Worm (Caenorhabditis elegans) whole organism, midembryonic: Measurements from ENCODE around the gene srw-85.

Experiments used
- T22C8.4 ChIP-seq: fragments of 200-800 bp; sonication (Bioruptor generic); IDR thresholded peaks from 2 replicates; pipeline ENCODE4 v1.3.6; 2022; ENCODE audit warnings: missing genetic modification characterization, missing compliant biosample characterization
- cog-1 ChIP-seq: sonication (generic microtip); optimal IDR thresholded peaks from 2 replicates; lab custom pipeline; 2016; ENCODE audit warnings: missing genetic modification characterization, missing compliant biosample characterization
- flt-1 ChIP-seq: fragments of 200-800 bp; sonication (Bioruptor generic); IDR thresholded peaks from 2 replicates; pipeline ENCODE4 v1.3.6; 2022; ENCODE audit warnings: missing genetic modification characterization, missing compliant biosample characterization
- klf-2 ChIP-seq: fragments of 200-800 bp; sonication (Bioruptor generic); conservative IDR thresholded peaks from 2 replicates; pipeline ENCODE4 v1.3.6; 2022; ENCODE audit warnings: missing genetic modification reagents, missing genetic modification characterization, missing compliant biosample characterization
- med-1 ChIP-seq: sonication (generic microtip); optimal IDR thresholded peaks from 2 replicates; lab custom pipeline; 2017; ENCODE audit warnings: missing genetic modification characterization, mild to moderate bottlenecking, missing compliant biosample characterization, antibody characterized with exemption, missing genetic modification reagents; ENCODE audit not compliant: insufficient read depth
- ref-1 ChIP-seq: fragments of 200-800 bp; sonication (Bioruptor generic); conservative IDR thresholded peaks from 2 replicates; pipeline ENCODE4 v1.3.6; 2022; ENCODE audit warnings: missing genetic modification reagents, missing genetic modification characterization, missing compliant biosample characterization
- tab-1 ChIP-seq: fragments of 200-800 bp; sonication (Bioruptor generic); IDR thresholded peaks from 2 replicates; pipeline ENCODE4 v1.3.6; 2022; ENCODE audit warnings: missing genetic modification characterization, missing compliant biosample characterization
- ztf-23 ChIP-seq: fragments of 200-800 bp; sonication (Bioruptor generic); IDR thresholded peaks from 2 replicates; pipeline ENCODE4 v1.3.6; 2022; ENCODE audit warnings: missing genetic modification reagents, missing genetic modification characterization, missing compliant biosample characterization
- ztf-29 ChIP-seq: fragments of 200-800 bp; sonication (Bioruptor generic); IDR thresholded peaks from 2 replicates; pipeline ENCODE4 v1.3.6; 2022; ENCODE audit warnings: missing genetic modification reagents, missing genetic modification characterization, missing compliant biosample characterization

srw-85 gene

DNA sequence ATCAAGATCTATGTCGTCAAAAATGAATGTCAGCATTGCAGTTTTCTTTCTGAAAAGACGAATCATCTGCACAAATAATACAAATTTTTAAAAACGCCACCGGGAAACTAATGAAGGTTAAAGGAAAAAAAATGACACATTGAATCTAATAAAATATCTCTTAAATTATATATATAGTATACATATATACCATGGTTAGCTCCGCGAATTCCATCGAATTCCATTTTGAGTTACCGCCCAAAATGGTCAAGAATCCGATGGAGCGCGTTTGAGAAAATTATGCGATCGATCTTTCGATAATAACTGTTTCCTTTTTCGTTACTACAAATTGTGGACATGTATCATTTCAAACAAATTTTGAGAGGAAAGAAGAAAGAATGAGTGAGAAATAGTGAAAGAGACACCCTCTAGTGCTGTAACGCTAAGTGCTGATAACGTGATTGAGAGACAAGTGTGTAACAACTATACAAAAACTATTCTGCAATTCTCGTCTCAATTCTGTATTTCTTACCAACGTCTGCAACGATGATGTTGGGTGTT, 25.6 kb downstream of the srw-85 start, which contains the start of the genes C25F9.6 and C25F9.10:
Gene C25F9.6 (minus strand): TSS at position 51 of the 540 bp plus-strand sequence.
Gene C25F9.10 (plus strand): TSS at position 454 of the 540 bp plus-strand sequence.
- TF ChIP-seq tab-1 (GFP tag; lab: Robert Waterston, UW): no peak
- TF ChIP-seq ref-1 (GFP tag; lab: Robert Waterston, UW): no peak
- no peak for TF ChIP-seq flt-1 (GFP tag; lab: Robert Waterston, UW)
- no peak for TF ChIP-seq T22C8.4 (GFP tag; lab: Robert Waterston, UW)
- no peak for TF ChIP-seq klf-2 (GFP tag; lab: Robert Waterston, UW)
- TF ChIP-seq cog-1 (tag; lab: Kevin White, UChicago): no peak
- no peak for TF ChIP-seq med-1 (GFP tag; lab: Kevin White, UChicago)
- no peak for TF ChIP-seq ztf-29 (GFP tag; lab: Robert Waterston, UW)
- TF ChIP-seq ztf-23 (GFP tag; lab: Robert Waterston, UW): no peak

DNA sequence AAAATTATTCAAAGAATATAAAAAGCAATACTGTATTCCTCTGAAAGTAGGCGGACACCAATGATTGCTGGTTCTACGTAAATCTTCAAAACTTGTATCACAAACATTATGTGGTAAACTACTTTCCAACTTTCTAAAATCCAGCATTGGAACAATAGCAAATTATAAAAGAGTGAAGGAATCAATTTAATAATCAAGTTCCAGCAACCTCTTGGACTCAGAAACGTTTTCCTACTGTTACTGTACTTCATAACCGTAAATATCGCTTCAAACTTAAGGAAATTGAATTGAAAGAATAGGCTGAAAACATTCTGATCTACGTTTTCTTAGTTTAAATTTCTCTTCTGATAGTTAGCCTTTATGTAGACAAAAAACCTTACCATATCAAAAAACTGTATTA, 27.3 kb downstream of the srw-85 start:
- no peak for TF ChIP-seq tab-1 (GFP tag; lab: Robert Waterston, UW)
- no peak for TF ChIP-seq T22C8.4 (GFP tag; lab: Robert Waterston, UW)
- TF ChIP-seq klf-2 (GFP tag; lab: Robert Waterston, UW): no peak
- no peak for TF ChIP-seq med-1 (GFP tag; lab: Kevin White, UChicago)
- TF ChIP-seq ztf-29 (GFP tag; lab: Robert Waterston, UW): no peak
- TF ChIP-seq flt-1 (GFP tag; lab: Robert Waterston, UW): no peak
- no peak for TF ChIP-seq ztf-23 (GFP tag; lab: Robert Waterston, UW)
- no peak for TF ChIP-seq cog-1 (tag; lab: Kevin White, UChicago)
- no peak for TF ChIP-seq ref-1 (GFP tag; lab: Robert Waterston, UW)

DNA sequence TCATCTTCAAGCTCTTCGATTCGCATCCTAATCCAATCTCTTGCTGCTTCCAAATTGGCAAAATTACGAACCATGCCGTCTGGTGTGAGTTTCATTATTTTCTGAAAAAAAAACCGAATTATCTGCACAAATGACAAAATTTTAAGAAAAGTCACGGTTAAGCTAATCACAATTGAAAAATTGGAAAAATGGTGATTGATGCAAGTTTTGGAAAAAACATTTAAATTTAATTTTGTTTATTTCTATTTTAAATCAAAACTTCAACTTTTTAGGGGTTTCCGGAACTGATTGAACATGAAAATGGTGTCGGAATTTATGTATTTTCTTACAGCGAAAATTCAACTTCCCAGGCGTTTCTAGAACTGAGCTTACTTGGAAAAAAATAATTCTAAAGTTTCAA, 28.1 kb downstream of the srw-85 start, which contains the start of gene C25F9.12:
Gene C25F9.12 (minus strand): TSS at position 101 of the 400 bp plus-strand sequence.
- TF ChIP-seq tab-1 (GFP tag; lab: Robert Waterston, UW) (no peak), cog-1 (tag; lab: Kevin White, UChicago) (no peak), flt-1 (GFP tag; lab: Robert Waterston, UW) (no peak), ztf-23 (GFP tag; lab: Robert Waterston, UW) (no peak), med-1 (GFP tag; lab: Kevin White, UChicago) (no peak), T22C8.4 (GFP tag; lab: Robert Waterston, UW) (no peak), ztf-29 (GFP tag; lab: Robert Waterston, UW) (no peak), ref-1 (GFP tag; lab: Robert Waterston, UW) (no peak), klf-2 (GFP tag; lab: Robert Waterston, UW) (no peak)

DNA sequence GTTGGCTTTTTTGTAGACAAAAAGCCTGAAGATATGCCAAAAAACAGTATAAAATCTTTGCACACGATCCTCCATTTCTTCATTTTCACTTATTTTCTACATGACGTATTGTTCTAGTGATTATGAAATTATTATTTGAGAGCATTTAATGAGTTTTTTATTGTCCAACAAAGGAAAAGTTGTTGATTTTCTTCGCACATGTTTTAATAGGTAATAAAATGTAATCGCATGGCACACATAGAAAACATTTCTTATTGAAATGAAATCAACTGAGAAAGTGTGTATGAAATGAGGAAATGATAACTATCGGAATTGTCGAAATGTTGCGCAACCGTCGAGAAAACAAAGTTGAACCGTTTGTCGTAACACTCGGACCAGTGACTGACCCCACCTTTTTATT, 29.5 kb downstream of the srw-85 start:
- TF ChIP-seq tab-1 (GFP tag; lab: Robert Waterston, UW) (no peak), med-1 (GFP tag; lab: Kevin White, UChicago) (no peak), ztf-29 (GFP tag; lab: Robert Waterston, UW) (no peak), cog-1 (tag; lab: Kevin White, UChicago) (no peak), klf-2 (GFP tag; lab: Robert Waterston, UW) (no peak), ztf-23 (GFP tag; lab: Robert Waterston, UW) (no peak), ref-1 (GFP tag; lab: Robert Waterston, UW) (no peak), flt-1 (GFP tag; lab: Robert Waterston, UW) (no peak)

DNA sequence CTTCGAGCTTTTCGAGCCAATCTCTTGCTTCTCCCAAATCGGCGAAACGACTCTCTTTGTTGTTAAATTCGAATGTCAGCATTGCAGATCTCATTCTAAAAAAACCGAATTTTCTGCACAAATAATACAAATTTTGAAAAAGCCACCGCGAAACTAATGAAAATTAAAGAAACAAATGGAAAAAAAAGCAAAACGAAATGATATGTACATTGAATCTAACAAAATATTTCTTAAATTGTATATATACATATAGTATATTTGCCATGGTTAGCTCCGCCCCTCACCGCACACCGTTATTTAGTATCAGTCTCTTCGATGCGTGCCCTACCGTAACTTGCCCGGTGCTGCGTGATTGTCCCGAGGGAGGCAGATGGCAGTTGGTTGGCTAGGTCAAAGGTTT, 30.3 kb downstream of the srw-85 start, which contains the start of gene srw-86:
Gene srw-86 (minus strand): TSS at position 101 of the 400 bp plus-strand sequence.
- no peak for TF ChIP-seq ztf-23 (GFP tag; lab: Robert Waterston, UW)
- no peak for TF ChIP-seq ref-1 (GFP tag; lab: Robert Waterston, UW)
- no peak for TF ChIP-seq med-1 (GFP tag; lab: Kevin White, UChicago)
- no peak for TF ChIP-seq ztf-29 (GFP tag; lab: Robert Waterston, UW)
- no peak for TF ChIP-seq flt-1 (GFP tag; lab: Robert Waterston, UW)
- TF ChIP-seq cog-1 (tag; lab: Kevin White, UChicago): no peak

DNA sequence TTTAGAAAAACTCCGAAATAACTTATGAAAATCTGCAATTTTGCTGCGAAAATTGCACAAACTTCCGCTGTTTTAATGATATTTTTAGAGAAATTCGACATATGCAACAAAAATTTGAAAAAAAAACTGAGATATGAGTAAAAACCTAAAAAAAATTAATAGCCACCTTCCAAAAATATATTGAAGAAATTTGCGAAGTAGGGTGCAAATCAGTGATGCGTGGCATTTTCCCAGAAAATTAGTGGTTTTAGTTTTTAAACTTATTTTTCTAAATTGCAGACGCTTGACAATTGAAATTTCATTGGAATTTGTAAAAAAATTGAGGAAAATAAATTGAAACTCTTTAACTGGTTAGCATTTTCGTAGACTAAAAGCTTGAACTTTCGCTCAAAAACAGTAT, 32.1 kb downstream of the srw-85 start, which contains the start of gene C25F9.13:
Gene C25F9.13 (minus strand): TSS at position 101 of the 400 bp plus-strand sequence.
- no peak for TF ChIP-seq klf-2 (GFP tag; lab: Robert Waterston, UW)
- TF ChIP-seq cog-1 (tag; lab: Kevin White, UChicago): no peak
- TF ChIP-seq med-1 (GFP tag; lab: Kevin White, UChicago): no peak
- no peak for TF ChIP-seq ztf-23 (GFP tag; lab: Robert Waterston, UW)
- no peak for TF ChIP-seq T22C8.4 (GFP tag; lab: Robert Waterston, UW)
- no peak for TF ChIP-seq tab-1 (GFP tag; lab: Robert Waterston, UW)
- no peak for TF ChIP-seq ref-1 (GFP tag; lab: Robert Waterston, UW)
- no peak for TF ChIP-seq flt-1 (GFP tag; lab: Robert Waterston, UW)
- TF ChIP-seq ztf-29 (GFP tag; lab: Robert Waterston, UW): no peak

DNA sequence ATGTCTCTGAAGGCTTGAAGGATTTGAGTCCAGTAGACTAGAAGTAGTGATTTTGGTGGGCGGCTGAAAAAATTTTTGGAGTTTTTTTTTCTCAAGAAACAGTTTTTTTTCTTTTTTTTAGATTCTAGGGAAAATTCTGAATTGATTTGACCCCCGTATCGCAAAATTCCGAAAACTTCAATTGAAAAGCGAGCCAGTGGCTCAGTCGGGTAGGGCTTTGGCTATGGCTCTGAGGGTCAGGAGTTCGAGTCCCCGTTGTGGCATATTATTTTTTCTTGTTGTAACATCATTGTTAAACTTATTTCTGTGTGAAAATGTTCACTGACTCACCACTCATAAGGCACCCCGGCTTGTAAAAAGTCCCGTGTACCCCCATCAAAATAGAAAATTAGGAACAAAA, 32.5 kb downstream of the srw-85 start:
- TF ChIP-seq ztf-29 (GFP tag; lab: Robert Waterston, UW) (no peak), T22C8.4 (GFP tag; lab: Robert Waterston, UW) (no peak), klf-2 (GFP tag; lab: Robert Waterston, UW) (no peak), tab-1 (GFP tag; lab: Robert Waterston, UW) (no peak), cog-1 (tag; lab: Kevin White, UChicago) (no peak), ztf-23 (GFP tag; lab: Robert Waterston, UW) (no peak), flt-1 (GFP tag; lab: Robert Waterston, UW) (no peak), med-1 (GFP tag; lab: Kevin White, UChicago) (no peak), ref-1 (GFP tag; lab: Robert Waterston, UW) (no peak)

DNA sequence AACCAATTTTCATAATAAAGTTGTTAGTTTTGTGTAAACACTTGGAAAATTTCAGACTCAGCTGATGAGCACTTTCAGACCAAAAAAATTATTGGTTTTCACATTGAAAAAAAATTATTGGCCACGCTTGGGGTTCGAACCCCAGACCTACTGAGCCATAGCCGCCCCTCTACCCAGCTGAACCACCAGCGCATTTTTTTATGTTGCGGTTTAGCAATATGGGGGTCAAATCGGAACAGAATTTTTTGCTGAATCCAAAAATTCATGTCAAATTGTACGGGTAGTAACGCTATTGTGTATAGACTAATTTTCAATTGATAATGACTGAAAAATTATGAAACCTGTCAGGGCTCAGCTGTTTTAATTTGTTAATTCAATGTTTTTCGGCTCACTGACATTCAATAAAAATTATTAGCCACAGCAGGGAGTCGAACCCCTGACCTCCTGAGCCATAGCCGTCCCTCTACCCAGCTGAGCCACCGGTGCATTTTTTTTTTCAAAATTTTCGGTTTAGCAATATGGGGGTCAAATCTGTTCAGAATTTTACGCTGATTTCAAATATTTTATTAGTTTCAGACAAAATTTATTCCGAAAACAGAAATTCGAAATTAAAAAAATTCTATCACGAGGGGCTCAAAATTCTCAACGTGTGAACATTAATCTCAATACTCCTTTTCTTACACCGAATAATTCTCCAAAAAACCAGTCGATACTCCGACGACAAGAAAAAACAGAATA, 34.2 kb downstream of the srw-85 start:
- TF ChIP-seq ztf-29 (GFP tag; lab: Robert Waterston, UW) (no peak), ref-1 (GFP tag; lab: Robert Waterston, UW) (no peak), med-1 (GFP tag; lab: Kevin White, UChicago) (no peak), cog-1 (tag; lab: Kevin White, UChicago) (no peak), flt-1 (GFP tag; lab: Robert Waterston, UW) (no peak), klf-2 (GFP tag; lab: Robert Waterston, UW) (no peak), T22C8.4 (GFP tag; lab: Robert Waterston, UW) (no peak)
